Fruit fly (Drosophila melanogaster) whole organism, embryonic: ENCODE results near the gene CG32106.

ENCODE experiments used
- Awh ChIP-seq: fragments of 200-800 bp; sonication (Bioruptor generic); IDR thresholded peaks from 2 replicates; pipeline ENCODE4, ENCODE4 v1.3.6; 2022; ENCODE audit warnings: missing biosample characterization, missing genetic modification characterization
- B-H2 ChIP-seq: fragments of 200-800 bp; sonication (Bioruptor generic); optimal IDR thresholded peaks from 2 replicates; lab custom pipeline; 2018; ENCODE audit warnings: missing biosample characterization, mild to moderate bottlenecking, missing genetic modification characterization
- CG10565 ChIP-seq: fragments of 200-800 bp; sonication (Bioruptor generic); optimal IDR thresholded peaks from 3 replicates; lab custom pipeline; 2016; ENCODE audit warnings: missing biosample characterization, mild to moderate bottlenecking, missing genetic modification characterization
- CG11247 ChIP-seq: fragments of 200-800 bp; sonication (Bioruptor generic); IDR thresholded peaks from 2 replicates; pipeline ENCODE4 v1.3.6; 2022; ENCODE audit warnings: missing biosample characterization, missing genetic modification characterization
- CG12391 ChIP-seq: fragments of 200-800 bp; sonication (Bioruptor generic); optimal IDR thresholded peaks from 3 replicates; lab custom pipeline; 2018; ENCODE audit warnings: missing biosample characterization, mild to moderate bottlenecking, missing genetic modification characterization, moderate library complexity
- CG12659 ChIP-seq: fragments of 200-800 bp; sonication (Bioruptor generic); optimal IDR thresholded peaks from 3 replicates; lab custom pipeline; 2017; ENCODE audit warnings: mild to moderate bottlenecking, missing biosample characterization, missing genetic modification reagents, missing genetic modification characterization
- CG12769 ChIP-seq: fragments of 200-800 bp; sonication (Bioruptor generic); optimal IDR thresholded peaks from 2 replicates; lab custom pipeline; 2019; ENCODE audit warnings: missing biosample characterization, mild to moderate bottlenecking, missing genetic modification characterization, moderate library complexity
- CG1602 ChIP-seq: fragments of 200-800 bp; sonication (Bioruptor generic); optimal IDR thresholded peaks from 3 replicates; lab custom pipeline; 2016; ENCODE audit warnings: missing biosample characterization, missing genetic modification characterization
- CG16863 ChIP-seq: fragments of 200-800 bp; sonication (Bioruptor generic); optimal IDR thresholded peaks from 3 replicates; lab custom pipeline; 2016; ENCODE audit warnings: missing biosample characterization, missing genetic modification characterization
- CG17328 ChIP-seq: fragments of 200-800 bp; sonication (Bioruptor generic); IDR thresholded peaks from 2 replicates; pipeline ENCODE4 v1.3.6; 2022; ENCODE audit warnings: missing biosample characterization, missing genetic modification characterization
- CG17802 ChIP-seq: fragments of 200-800 bp; sonication (Bioruptor generic); optimal IDR thresholded peaks from 2 replicates; lab custom pipeline; 2018; ENCODE audit warnings: missing biosample characterization, mild to moderate bottlenecking, missing genetic modification characterization, moderate library complexity
- CG31441 ChIP-seq: fragments of 200-800 bp; sonication (Bioruptor generic); IDR thresholded peaks from 2 replicates; pipeline ENCODE4 v1.3.6; 2022; ENCODE audit warnings: missing biosample characterization, missing genetic modification characterization
- CG34224 ChIP-seq: fragments of 200-800 bp; sonication (Bioruptor generic); IDR thresholded peaks from 3 replicates; pipeline ENCODE4 v1.3.6; 2022; ENCODE audit warnings: missing biosample characterization, missing genetic modification characterization; ENCODE audit not compliant: partially characterized antibody
- CG4617 ChIP-seq: fragments of 200-800 bp; sonication (Bioruptor generic); optimal IDR thresholded peaks from 3 replicates; lab custom pipeline; 2016; ENCODE audit warnings: missing biosample characterization, missing genetic modification characterization, borderline replicate concordance
- CG6791 ChIP-seq: fragments of 200-800 bp; sonication (Bioruptor generic); IDR thresholded peaks from 3 replicates; pipeline ENCODE4 v1.3.6; 2022; ENCODE audit warnings: missing biosample characterization, missing genetic modification characterization; ENCODE audit not compliant: partially characterized antibody
- CG8388 ChIP-seq: fragments of 200-800 bp; sonication (Bioruptor generic); optimal IDR thresholded peaks from 2 replicates; lab custom pipeline; 2019; ENCODE audit warnings: missing biosample characterization, mild to moderate bottlenecking, missing genetic modification characterization, moderate library complexity
- CG8924 ChIP-seq: fragments of 200-800 bp; optimal IDR thresholded peaks from 3 replicates; lab custom pipeline; 2019; ENCODE audit warnings: missing biosample characterization, mild to moderate bottlenecking, missing genetic modification characterization, moderate library complexity
- Chrac-16 ChIP-seq: fragments of 200-800 bp; sonication (Bioruptor generic); optimal IDR thresholded peaks from 3 replicates; lab custom pipeline; 2016; ENCODE audit warnings: missing biosample characterization, missing genetic modification characterization
- D ChIP-seq, 2 experiments: fragments of 200-800 bp in 1 of 2; fragments of >200 bp in 1 of 2; sonication (Bioruptor generic) in 1 of 2; optimal IDR thresholded peaks; 2 replicates in 1 of 2; 3 replicates in 1 of 2; lab custom pipeline; 2017; ENCODE audit warnings: mild to moderate bottlenecking in 1 of 2, missing biosample characterization in 1 of 2, missing genetic modification characterization in 1 of 2, missing genetic modification reagents in 1 of 2
- Dp ChIP-seq: fragments of 200-800 bp; sonication (Bioruptor generic); optimal IDR thresholded peaks from 2 replicates; lab custom pipeline; 2018; ENCODE audit warnings: missing biosample characterization, mild to moderate bottlenecking, missing genetic modification characterization, moderate library complexity
- E2f2 ChIP-seq: fragments of 200-800 bp; sonication (Bioruptor generic); IDR thresholded peaks from 2 replicates; pipeline ENCODE4 v1.3.6; 2022; ENCODE audit warnings: missing biosample characterization, missing genetic modification characterization
- ERR ChIP-seq: fragments of 200-800 bp; sonication (Bioruptor generic); optimal IDR thresholded peaks from 2 replicates; lab custom pipeline; 2016; ENCODE audit warnings: missing biosample characterization, missing genetic modification characterization
- HLH4C ChIP-seq: fragments of 200-800 bp; sonication (Bioruptor generic); IDR thresholded peaks from 3 replicates; pipeline ENCODE4 v1.3.6; 2022; ENCODE audit warnings: missing biosample characterization, missing genetic modification characterization; ENCODE audit not compliant: partially characterized antibody
- Hr51 ChIP-seq, 2 experiments: fragments of 200-800 bp; sonication (Bioruptor generic); optimal IDR thresholded peaks; 2 replicates in 1 of 2; 3 replicates in 1 of 2; lab custom pipeline; 2016 to 2018; ENCODE audit warnings: missing biosample characterization in 2 of 2, missing genetic modification characterization in 2 of 2, mild to moderate bottlenecking in 1 of 2, moderate library complexity in 1 of 2
- Opbp ChIP-seq: fragments of 200-800 bp; sonication (Bioruptor generic); IDR thresholded peaks from 3 replicates; pipeline ENCODE4 v1.3.6; 2022; ENCODE audit warnings: missing biosample characterization, missing genetic modification characterization; ENCODE audit not compliant: partially characterized antibody
- Scr ChIP-seq: fragments of 200-800 bp; sonication (Bioruptor generic); IDR thresholded peaks from 2 replicates; pipeline ENCODE4 v1.3.6; 2022; ENCODE audit warnings: missing biosample characterization, missing genetic modification characterization; ENCODE audit not compliant: partially characterized antibody
- ase ChIP-seq: fragments of 200-800 bp; sonication (Bioruptor generic); IDR thresholded peaks from 3 replicates; pipeline ENCODE4 v1.3.6; 2022; ENCODE audit warnings: missing biosample characterization, missing genetic modification characterization
- dysf ChIP-seq: fragments of 200-800 bp; sonication (Bioruptor generic); IDR thresholded peaks from 3 replicates; pipeline ENCODE4 v1.3.6; 2022; ENCODE audit warnings: missing biosample characterization, missing genetic modification characterization
- esg ChIP-seq: fragments of 200-800 bp; sonication (Bioruptor generic); conservative IDR thresholded peaks from 2 replicates; pipeline ENCODE4 v1.3.6; 2022; ENCODE audit warnings: missing biosample characterization, missing genetic modification characterization
- hb ChIP-seq: fragments of 200-800 bp; sonication (Bioruptor generic); IDR thresholded peaks from 3 replicates; pipeline ENCODE4 v1.3.6; 2022; ENCODE audit warnings: missing biosample characterization, missing genetic modification characterization; ENCODE audit not compliant: partially characterized antibody
- hth ChIP-seq: fragments of >200 bp; optimal IDR thresholded peaks from 2 replicates; lab custom pipeline; 2017; ENCODE audit warnings: inconsistent platforms
- inv ChIP-seq: fragments of 200-800 bp; sonication (Bioruptor generic); IDR thresholded peaks from 2 replicates; pipeline ENCODE4 v1.3.6; 2022; ENCODE audit warnings: missing biosample characterization, missing genetic modification characterization; ENCODE audit not compliant: partially characterized antibody
- jigr1 ChIP-seq: fragments of 200-800 bp; sonication (Bioruptor generic); IDR thresholded peaks from 3 replicates; pipeline ENCODE4 v1.3.6; 2022; ENCODE audit warnings: missing biosample characterization, missing genetic modification characterization
- lab ChIP-seq: fragments of 200-800 bp; sonication (Bioruptor generic); optimal IDR thresholded peaks from 3 replicates; lab custom pipeline; 2017; ENCODE audit warnings: missing biosample characterization, missing genetic modification characterization, mild to moderate bottlenecking, moderate library complexity, missing genetic modification reagents
- lbe ChIP-seq: fragments of 200-800 bp; sonication (Bioruptor generic); optimal IDR thresholded peaks from 2 replicates; lab custom pipeline; 2016; ENCODE audit warnings: missing biosample characterization, mild to moderate bottlenecking, missing genetic modification characterization
- lov ChIP-seq, 2 experiments: fragments of 200-800 bp in 1 of 2; fragments of >200 bp in 1 of 2; sonication (Bioruptor generic) in 1 of 2; IDR thresholded peaks in 1 of 2; optimal IDR thresholded peaks in 1 of 2; 2 replicates in 1 of 2; 3 replicates in 1 of 2; pipeline versions ENCODE4 v1.3.6 to Lab custom; 2017 to 2022; ENCODE audit warnings: missing biosample characterization in 1 of 2, missing genetic modification characterization in 1 of 2
- otp ChIP-seq: fragments of 200-800 bp; sonication (Bioruptor generic); IDR thresholded peaks from 3 replicates; pipeline ENCODE4, ENCODE4 v1.3.6; 2022; ENCODE audit warnings: missing biosample characterization, missing genetic modification characterization
- pan ChIP-seq, 4 experiments: fragments of >200 bp in 3 of 4; fragments of 200-800 bp in 1 of 4; sonication (Bioruptor generic) in 1 of 4; optimal IDR thresholded peaks in 3 of 4; IDR thresholded peaks in 1 of 4; 2 replicates each; pipeline versions ENCODE4 v1.3.6 to Lab custom; 2017 to 2022; ENCODE audit warnings: missing biosample characterization in 2 of 4, missing genetic modification characterization in 2 of 4, mixed read lengths in 1 of 4
- phol ChIP-seq: fragments of 200-800 bp; sonication (Bioruptor generic); optimal IDR thresholded peaks from 3 replicates; lab custom pipeline; 2018; ENCODE audit warnings: missing biosample characterization, mild to moderate bottlenecking, missing genetic modification characterization, moderate library complexity
- psq ChIP-seq: fragments of 200-800 bp; sonication (Bioruptor generic); optimal IDR thresholded peaks from 2 replicates; lab custom pipeline; 2017; ENCODE audit warnings: missing biosample characterization, missing genetic modification characterization
- pzg ChIP-seq: fragments of 200-800 bp; sonication (Bioruptor generic); optimal IDR thresholded peaks from 3 replicates; lab custom pipeline; 2018; ENCODE audit warnings: missing biosample characterization, mild to moderate bottlenecking, missing genetic modification characterization, moderate library complexity
- repo ChIP-seq: fragments of 200-800 bp; sonication (Bioruptor generic); optimal IDR thresholded peaks from 2 replicates; lab custom pipeline; 2016; ENCODE audit warnings: missing biosample characterization, missing genetic modification characterization
- so ChIP-seq: fragments of 200-800 bp; sonication (Bioruptor generic); IDR thresholded peaks from 3 replicates; pipeline ENCODE4 v1.3.6; 2022; ENCODE audit warnings: missing biosample characterization, missing genetic modification characterization
- tna ChIP-seq: fragments of 200-800 bp; sonication (Bioruptor generic); IDR thresholded peaks from 2 replicates; pipeline ENCODE4 v1.3.6; 2022; ENCODE audit warnings: missing biosample characterization, missing genetic modification characterization; ENCODE audit not compliant: partially characterized antibody
- vvl ChIP-seq: fragments of 200-800 bp; sonication (Bioruptor generic); IDR thresholded peaks from 2 replicates; pipeline ENCODE4 v1.3.6; 2022; ENCODE audit warnings: missing biosample characterization, missing genetic modification characterization
- zfh1 ChIP-seq: fragments of 200-800 bp; sonication (Bioruptor generic); IDR thresholded peaks from 3 replicates; pipeline ENCODE4 v1.3.6; 2022; ENCODE audit warnings: missing biosample characterization, missing genetic modification characterization

Gene CG32106

DNA sequence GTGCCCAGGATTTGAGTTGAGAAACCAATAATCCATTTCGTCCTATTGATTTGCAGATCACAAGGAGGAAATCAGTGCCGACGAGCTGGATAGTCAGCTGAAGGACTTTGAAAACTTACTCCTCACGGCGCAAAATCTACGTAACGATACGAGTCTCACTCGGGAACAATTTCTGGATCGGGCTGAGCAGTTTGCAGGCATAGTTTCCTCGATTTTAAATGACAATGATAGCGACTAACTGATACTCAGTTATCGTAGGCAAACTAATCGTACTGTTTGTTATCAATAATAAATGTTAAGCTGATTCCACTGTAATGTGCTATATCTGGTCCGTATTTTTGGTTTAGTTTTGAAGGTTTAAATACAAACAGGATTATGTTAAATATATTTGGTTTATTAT is 32.3 kb downstream of the CG32106 start:
- TF ChIP-seq CG6791 (GFP tag; lab: Robert Waterston, UW): peak; percentile 42; the same call in 1 of the 3 replicates
- no peak for TF ChIP-seq dysf (GFP tag; lab: Robert Waterston, UW)
- no peak for TF ChIP-seq so (GFP tag; lab: Robert Waterston, UW)
- peak; percentile 83 for TF ChIP-seq HLH4C (GFP tag; lab: Robert Waterston, UW)
- TF ChIP-seq tna (GFP tag; lab: Robert Waterston, UW): peak; percentile 43; the same call in 1 of the 2 replicates
- no peak for TF ChIP-seq CG31441
- TF ChIP-seq inv: peak; percentile 27; the same call in 1 of the 2 replicates
- TF ChIP-seq hb (GFP tag; lab: Robert Waterston, UW): peak; percentile 55; the same call in 1 of the 3 replicates
- TF ChIP-seq, all 482 proteins: peak for 5

DNA sequence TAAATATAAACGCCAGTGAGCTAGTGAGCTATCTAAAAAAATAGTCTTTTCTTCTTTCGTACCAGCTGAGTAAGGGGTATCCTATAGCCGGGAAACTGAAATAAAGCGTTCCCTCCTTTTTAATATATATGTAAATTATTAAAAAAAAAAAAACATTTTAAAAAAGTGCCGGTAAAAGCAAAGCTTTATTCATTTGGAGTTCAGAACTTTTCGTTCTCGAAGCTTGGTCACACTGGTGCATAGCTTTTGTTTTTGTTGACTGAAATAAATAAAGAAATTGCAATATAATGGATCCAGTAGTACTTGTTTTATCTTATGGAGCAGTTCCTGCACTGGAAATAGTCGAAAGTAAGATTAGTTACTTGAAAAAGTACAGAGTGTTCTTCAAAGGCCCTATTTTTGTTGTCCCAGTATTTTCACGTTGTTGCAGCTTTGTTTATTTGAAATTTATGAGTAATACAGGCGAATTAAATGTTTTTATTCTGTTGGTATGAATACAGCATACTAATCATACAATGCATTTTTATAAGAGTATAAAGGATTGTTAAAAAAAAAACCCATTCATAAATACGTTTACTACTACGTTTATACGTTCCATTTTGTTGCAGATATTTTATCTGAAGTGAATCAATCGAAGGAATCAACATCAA is 33.3 kb downstream of the CG32106 start, which contains the start of gene CG32109:
TSS of gene CG32109 (plus strand) at position 224 of the 650 bp plus-strand sequence.
- TF ChIP-seq ase (no peak), CG4617 (GFP tag; lab: Kevin White, UChicago) (peak; percentile 18), D (optimal IDR thresholded peaks at IDR 0.05; lab: Kevin White, UChicago) (no peak), D (GFP tag; optimal IDR thresholded peaks at IDR 0.05; lab: Kevin White, UChicago) (no peak), Scr (GFP tag; lab: Robert Waterston, UW) (no peak), otp (no peak), esg (no peak), lov (optimal IDR thresholded peaks at IDR 0.05; lab: Kevin White, UChicago) (no peak), lov (GFP tag; IDR thresholded peaks at IDR 0.05; lab: Robert Waterston, UW) (no peak), CG8388 (GFP tag; lab: Kevin White, UChicago) (no peak), CG12391 (tag; lab: Kevin White, UChicago) (no peak), lab (GFP tag; lab: Kevin White, UChicago) (no peak), CG34224 (GFP tag; lab: Robert Waterston, UW) (peak; percentile 18; the same call in 1 of the 3 replicates), phol (tag; lab: Kevin White, UChicago) (no peak), pzg (peak; percentile 23), CG17328 (GFP tag; lab: Robert Waterston, UW) (no peak), lbe (GFP tag; lab: Kevin White, UChicago) (peak; percentile 51), Opbp (GFP tag; lab: Robert Waterston, UW) (no peak), pan (optimal IDR thresholded peaks at IDR 0.05; lab: Kevin White, UChicago) (no peak), pan (GFP tag; optimal IDR thresholded peaks at IDR 0.05 in 1 of 2, IDR thresholded peaks at IDR 0.05 in 1 of 2) (no peak), hth (no peak), Chrac-16 (GFP tag; lab: Kevin White, UChicago) (no peak), CG17802 (tag; lab: Kevin White, UChicago) (no peak), zfh1 (GFP tag; lab: Robert Waterston, UW) (no peak), ERR (GFP tag; lab: Kevin White, UChicago) (no peak), E2f2 (GFP tag; lab: Robert Waterston, UW) (peak; percentile 65), CG10565 (GFP tag; lab: Kevin White, UChicago) (no peak), CG16863 (GFP tag; lab: Kevin White, UChicago) (no peak), B-H2 (no peak), vvl (GFP tag; lab: Robert Waterston, UW) (peak; percentile 22; the same call in 1 of the 2 replicates), CG12659 (peak; percentile 30), CG12769 (tag; lab: Kevin White, UChicago) (no peak), psq (GFP tag; lab: Kevin White, UChicago) (no peak), jigr1 (GFP tag; lab: Robert Waterston, UW) (no peak), CG11247 (no peak), Hr51 (GFP tag; optimal IDR thresholded peaks at IDR 0.05; lab: Kevin White, UChicago) (no peak), Awh (GFP tag; lab: Robert Waterston, UW) (no peak), Dp (GFP tag; lab: Kevin White, UChicago) (peak; percentile 61), CG8924 (tag; lab: Kevin White, UChicago) (no peak), repo (GFP tag; lab: Kevin White, UChicago) (no peak), CG1602 (GFP tag; lab: Kevin White, UChicago) (no peak)
